Worm (Caenorhabditis elegans): ENCODE measurements around the gene semi-1.

Gene semi-1

ce11 chrV:13473467-13473866 lies 41.5 kb downstream of the semi-1 start, which contains the start of gene T10G3.1:
Gene T10G3.1, minus strand, starts transcription at chrV:13473679.
- TF ChIP-seq lin-29 (GFP tag; IDR thresholded peaks at IDR 0.05) (no peak), nhr-11 (tag; optimal IDR thresholded peaks at IDR 0.05) (peak; percentile 49), daf-16 (GFP tag; optimal IDR thresholded peaks at IDR 0.05) (peak in 1 of 2 experiments; percentile 94), daf-16 (tag; optimal IDR thresholded peaks at IDR 0.05) (no peak)

ce11 chrV:13472062-13472461 lies 43.0 kb downstream of the semi-1 start:
- peak; percentile 14 for TF ChIP-seq nhr-11 (tag; optimal IDR thresholded peaks at IDR 0.05)
- TF ChIP-seq daf-16 (GFP tag; optimal IDR thresholded peaks at IDR 0.05), result peak in 1 of 2 experiments; percentile 59
- TF ChIP-seq daf-16 (tag; optimal IDR thresholded peaks at IDR 0.05), result no peak
- TF ChIP-seq zag-1 (tag; optimal IDR thresholded peaks at IDR 0.05), result no peak

- TF ChIP-seq spr-1 (tag; optimal IDR thresholded peaks at IDR 0.05) (peak; percentile 59), skn-1 (tag; optimal IDR thresholded peaks at IDR 0.05) (no peak), pqm-1 (tag; optimal IDR thresholded peaks at IDR 0.05) (no peak), ztf-7 (tag; optimal IDR thresholded peaks at IDR 0.05) (peak; percentile 65), gei-8 (GFP tag; optimal IDR thresholded peaks at IDR 0.05) (peak; percentile 45), T26A8.4 (GFP tag; IDR thresholded peaks at IDR 0.05) (peak; percentile 84), nhr-10 (tag; optimal IDR thresholded peaks at IDR 0.05) (no peak), attf-4 (tag; optimal IDR thresholded peaks at IDR 0.05) (no peak), hif-1 (tag; optimal IDR thresholded peaks at IDR 0.05) (peak; percentile 2 to 96), dmd-9 (GFP tag; IDR thresholded peaks at IDR 0.05) (peak; percentile 98), lim-7 (GFP tag; IDR thresholded peaks at IDR 0.05) (no peak), F37D6.2 (tag; optimal IDR thresholded peaks at IDR 0.05) (peak; percentile 70), cey-2 (tag; optimal IDR thresholded peaks at IDR 0.05; ENCODE audit: borderline replicate concordance, insufficient read depth) (no peak), vab-7 (GFP tag; IDR thresholded peaks at IDR 0.05) (peak; percentile 57; the same call in 1 of the 2 replicates), ztf-11 (tag; optimal IDR thresholded peaks at IDR 0.05) (no peak), mes-2 (tag; optimal IDR thresholded peaks at IDR 0.05; ENCODE audit: poor library complexity, severe bottlenecking) (peak; percentile 100), dmd-8 (GFP tag; IDR thresholded peaks at IDR 0.05) (0 out of 2 replicates have a peak, but pooled peaks have one; percentile 12), set-16 (GFP tag; IDR thresholded peaks at IDR 0.05) (no peak), Y5F2A.4 (GFP tag; optimal IDR thresholded peaks at IDR 0.05) (no peak), madf-5 (GFP tag; IDR thresholded peaks at IDR 0.05) (peak in 1 of 2 experiments; percentile 40; a peak in 1 of 4 replicates), fkh-10 (GFP tag; optimal IDR thresholded peaks at IDR 0.05) (no peak), nhr-28 (tag; optimal IDR thresholded peaks at IDR 0.05) (peak; percentile 13), mxl-2 (GFP tag; conservative IDR thresholded peaks at IDR 0.05) (peak; percentile 79), mep-1 (tag; optimal IDR thresholded peaks at IDR 0.05) (peak; percentile 65), egl-43 (GFP tag; IDR thresholded peaks at IDR 0.05) (no peak), F10B5.3 (tag; optimal IDR thresholded peaks at IDR 0.05) (peak; percentile 44), nhr-41 (GFP tag; IDR thresholded peaks at IDR 0.05) (no peak), php-3 (GFP tag; IDR thresholded peaks at IDR 0.05) (no peak), aha-1 (tag) (peak; percentile 91), dve-1 (tag; optimal IDR thresholded peaks at IDR 0.05; ENCODE audit: insufficient read depth) (peak; percentile 81), lin-13 (GFP tag; optimal IDR thresholded peaks at IDR 0.05) (peak; percentile 66), nhr-25 (tag; optimal IDR thresholded peaks at IDR 0.05; ENCODE audit: borderline replicate concordance, insufficient read depth) (no peak), nhr-48 (tag; optimal IDR thresholded peaks at IDR 0.05) (peak; percentile 38), zip-2 (tag; optimal IDR thresholded peaks at IDR 0.05) (peak; percentile 11), sdz-12 (GFP tag; optimal IDR thresholded peaks at IDR 0.05) (peak; percentile 93), hlh-11 (tag; optimal IDR thresholded peaks at IDR 0.05) (peak; percentile 66), nhr-111 (GFP tag; optimal IDR thresholded peaks at IDR 0.05) (peak; percentile 45), daf-16 (GFP tag; optimal IDR thresholded peaks at IDR 0.05) (peak; percentile 43 to 86), daf-16 (tag; optimal IDR thresholded peaks at IDR 0.05) (peak; percentile 29), lir-3 (tag; optimal IDR thresholded peaks at IDR 0.05) (peak; percentile 1), ceh-44 (GFP tag; IDR thresholded peaks at IDR 0.05) (peak; percentile 63; the same call in 1 of the 2 replicates), ctbp-1 (GFP tag; IDR thresholded peaks at IDR 0.05) (no peak), ama-1 (optimal IDR thresholded peaks at IDR 0.05) (no peak)
These were observed 46.7 kb downstream of the semi-1 start, which contains the start of the genes F25H9.6 and F25H9.7 for ce11 chrV:13468190-13468765. Gene F25H9.6, minus strand, starts transcription at chrV:13468361. Gene F25H9.7, plus strand, starts transcription at chrV:13468376.
